Worm (Caenorhabditis elegans): Measurements from ENCODE around the gene fbxa-167.

fbxa-167 gene

DNA sequence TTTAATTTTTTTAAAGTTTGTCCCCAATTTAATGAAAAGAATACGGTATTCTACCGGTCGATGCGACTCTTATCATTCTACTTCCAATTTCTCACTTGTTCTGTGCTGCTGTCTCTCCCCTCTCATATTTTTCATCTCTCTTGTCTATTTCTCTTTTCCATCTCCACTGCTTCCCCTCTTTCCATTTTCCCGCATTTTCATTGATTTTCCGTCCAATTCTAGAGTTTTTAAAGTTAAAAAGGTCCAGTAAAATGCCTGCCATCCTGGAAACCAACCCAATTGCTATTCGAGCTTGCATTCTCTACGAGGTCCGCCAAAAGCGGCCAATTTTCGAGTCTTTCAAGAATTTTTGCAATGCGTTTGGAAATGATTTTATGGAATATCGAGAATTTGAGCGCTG, at the start of gene fbxa-167:
fbxa-167 (plus strand) TSS at position 179 of the 400 bp plus-strand sequence.
- peak; percentile 21 for TF ChIP-seq mep-1 (tag; optimal IDR thresholded peaks at IDR 0.05)
- no peak for TF ChIP-seq drap-1 (GFP tag; optimal IDR thresholded peaks at IDR 0.05)

- no peak for TF ChIP-seq nhr-28 (tag; optimal IDR thresholded peaks at IDR 0.05)
- no peak for TF ChIP-seq ceh-39 (tag; optimal IDR thresholded peaks at IDR 0.05)
- no peak for TF ChIP-seq pha-4 (tag; optimal IDR thresholded peaks at IDR 0.05)
- no peak for TF ChIP-seq elt-1 (tag; optimal IDR thresholded peaks at IDR 0.05; ENCODE audit: borderline replicate concordance, insufficient read depth)
- no peak for TF ChIP-seq nhr-2 (tag; optimal IDR thresholded peaks at IDR 0.05)
- no peak for TF ChIP-seq nhr-237 (tag; optimal IDR thresholded peaks at IDR 0.05)
- TF ChIP-seq mab-5 (tag; optimal IDR thresholded peaks at IDR 0.05): no peak
- no peak for TF ChIP-seq sptf-1 (tag; optimal IDR thresholded peaks at IDR 0.05)
- TF ChIP-seq ceh-83 (GFP tag; optimal IDR thresholded peaks at IDR 0.05): no peak
- TF ChIP-seq mep-1 (tag; optimal IDR thresholded peaks at IDR 0.05): no peak
- no peak for TF ChIP-seq flh-1 (GFP tag; optimal IDR thresholded peaks at IDR 0.05)
- no peak for TF ChIP-seq tbx-8 (GFP tag; optimal IDR thresholded peaks at IDR 0.05)
- TF ChIP-seq sem-2 (GFP tag; optimal IDR thresholded peaks at IDR 0.05): no peak
These were observed 47.5 kb upstream of the fbxa-167 start, which contains the start of gene clec-146 for ce11 chrII:13593659-13594221. TSS of gene clec-146 (minus strand) at chrII:13593774.

- TF ChIP-seq ceh-43 (GFP tag; optimal IDR thresholded peaks at IDR 0.05) (no peak), snpc-4 (tag; optimal IDR thresholded peaks at IDR 0.05) (no peak), nhr-2 (tag; optimal IDR thresholded peaks at IDR 0.05) (no peak), nhr-237 (tag; optimal IDR thresholded peaks at IDR 0.05) (no peak), unc-62 (GFP tag; optimal IDR thresholded peaks at IDR 0.05) (no peak), bed-3 (GFP tag; optimal IDR thresholded peaks at IDR 0.05) (no peak), ceh-83 (GFP tag; optimal IDR thresholded peaks at IDR 0.05) (no peak), drap-1 (GFP tag; optimal IDR thresholded peaks at IDR 0.05) (no peak), elt-3 (tag; optimal IDR thresholded peaks at IDR 0.05) (no peak), pha-4 (tag; optimal IDR thresholded peaks at IDR 0.05) (no peak), nhr-28 (tag; optimal IDR thresholded peaks at IDR 0.05) (no peak)
These were observed 46.0 kb upstream of the fbxa-167 start for ce11 chrII:13595279-13595678.

DNA sequence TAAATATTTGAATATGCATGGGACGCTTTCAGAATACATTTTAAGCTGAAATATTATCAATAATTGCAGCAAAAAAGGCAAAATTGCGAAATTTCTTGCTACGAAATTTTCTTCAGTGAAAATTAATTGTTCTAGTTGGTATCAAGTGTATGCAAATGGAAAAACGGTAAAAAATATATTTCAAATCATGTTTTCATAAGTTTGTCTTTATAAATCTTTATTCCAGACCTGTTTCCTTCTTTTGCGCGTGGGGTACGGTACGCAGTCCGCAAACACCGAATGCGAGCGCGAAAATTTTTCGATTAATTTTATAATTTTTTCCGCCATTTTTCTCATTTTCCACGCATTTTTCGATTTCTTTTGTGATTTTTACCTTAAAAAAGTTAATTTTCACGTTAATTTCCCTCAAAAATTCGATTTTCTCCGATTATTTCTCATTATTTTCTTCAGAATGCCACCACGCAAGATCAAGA, 44.7 kb upstream of the fbxa-167 start, which contains the start of the genes fbxc-23 and csc-1:
fbxc-23 (minus strand) TSS at position 51 of the 473 bp plus-strand sequence.
csc-1 (plus strand) TSS at position 451 of the 473 bp plus-strand sequence.
- TF ChIP-seq zip-8 (tag; optimal IDR thresholded peaks at IDR 0.05): no peak
- TF ChIP-seq drap-1 (GFP tag; optimal IDR thresholded peaks at IDR 0.05): no peak
- TF ChIP-seq unc-62 (GFP tag; optimal IDR thresholded peaks at IDR 0.05): no peak
- TF ChIP-seq ces-1 (GFP tag; optimal IDR thresholded peaks at IDR 0.05): peak; percentile 71
- TF ChIP-seq sem-2 (GFP tag; optimal IDR thresholded peaks at IDR 0.05): no peak
- no peak for TF ChIP-seq hlh-1 (tag; optimal IDR thresholded peaks at IDR 0.05)
- no peak for TF ChIP-seq nhr-12 (tag; optimal IDR thresholded peaks at IDR 0.05)
- no peak for TF ChIP-seq lin-32 (GFP tag; optimal IDR thresholded peaks at IDR 0.05)
- TF ChIP-seq flh-1 (GFP tag; optimal IDR thresholded peaks at IDR 0.05): no peak
- peak; percentile 96 for TF ChIP-seq lsy-2 (tag; optimal IDR thresholded peaks at IDR 0.05)
- peak; percentile 11 for TF ChIP-seq nhr-237 (tag; optimal IDR thresholded peaks at IDR 0.05)
- peak; percentile 25 for TF ChIP-seq lin-13 (tag; optimal IDR thresholded peaks at IDR 0.05)
- TF ChIP-seq ztf-11 (tag; optimal IDR thresholded peaks at IDR 0.05): no peak
- no peak for TF ChIP-seq elt-3 (tag; optimal IDR thresholded peaks at IDR 0.05)
- TF ChIP-seq sptf-1 (tag; optimal IDR thresholded peaks at IDR 0.05): no peak
- no peak for TF ChIP-seq nhr-28 (tag; optimal IDR thresholded peaks at IDR 0.05)
- peak; percentile 40 for TF ChIP-seq mep-1 (tag; optimal IDR thresholded peaks at IDR 0.05)

ce11 chrII:13600904-13601303, 40.4 kb upstream of the fbxa-167 start, which contains the start of gene csp-1:
TSS of gene csp-1 (plus strand) at chrII:13601204.
- TF ChIP-seq unc-62 (GFP tag; optimal IDR thresholded peaks at IDR 0.05) (no peak), nhr-2 (tag; optimal IDR thresholded peaks at IDR 0.05) (no peak), pha-4 (tag; optimal IDR thresholded peaks at IDR 0.05) (no peak), ces-1 (GFP tag; optimal IDR thresholded peaks at IDR 0.05) (no peak), drap-1 (GFP tag; optimal IDR thresholded peaks at IDR 0.05) (no peak), nhr-76 (tag; optimal IDR thresholded peaks at IDR 0.05) (no peak), mls-2 (tag; optimal IDR thresholded peaks at IDR 0.05) (no peak), flh-1 (GFP tag; optimal IDR thresholded peaks at IDR 0.05) (no peak), mep-1 (tag; optimal IDR thresholded peaks at IDR 0.05) (no peak), bed-3 (GFP tag; optimal IDR thresholded peaks at IDR 0.05) (no peak), tbx-8 (GFP tag; optimal IDR thresholded peaks at IDR 0.05) (no peak), ham-2 (GFP tag; optimal IDR thresholded peaks at IDR 0.05) (no peak), lin-13 (tag; optimal IDR thresholded peaks at IDR 0.05) (no peak)

Data from whole organism, mixed stage, embryonic.